Fruit fly (Drosophila melanogaster): ENCODE results near the gene sov.

Gene sov

dm6 chrX:6724904-6725505, 31.1 kb upstream of the sov start:
- TF ChIP-seq CG4496 (GFP tag; IDR thresholded peaks at IDR 0.05) (peak; percentile 43; the same call in 1 of the 3 replicates), CG9948 (tag; optimal IDR thresholded peaks at IDR 0.05) (no peak), Ets98B (GFP tag; IDR thresholded peaks at IDR 0.05) (peak; percentile 40), CG12605 (GFP tag; IDR thresholded peaks at IDR 0.05) (no peak), fd96Ca (GFP tag; IDR thresholded peaks at IDR 0.05) (no peak), CG17806 (tag; optimal IDR thresholded peaks at IDR 0.05) (no peak), CG14655 (GFP tag; optimal IDR thresholded peaks at IDR 0.05) (peak; percentile 46), CG13204 (GFP tag; optimal IDR thresholded peaks at IDR 0.05) (no peak), CG15710 (tag; optimal IDR thresholded peaks at IDR 0.05) (no peak), Snoo (tag; optimal IDR thresholded peaks at IDR 0.05) (no peak), gl (tag; optimal IDR thresholded peaks at IDR 0.05) (no peak), CG32121 (GFP tag; IDR thresholded peaks at IDR 0.05) (no peak), D1 (tag; optimal IDR thresholded peaks at IDR 0.05) (no peak), CG10348 (GFP tag; IDR thresholded peaks at IDR 0.05) (no peak), CG34367 (tag; optimal IDR thresholded peaks at IDR 0.05) (no peak), CG8159 (tag; optimal IDR thresholded peaks at IDR 0.05) (no peak), EcR (GFP tag; optimal IDR thresholded peaks at IDR 0.05) (no peak), CG8301 (tag; optimal IDR thresholded peaks at IDR 0.05) (peak; percentile 19)

dm6 chrX:6726758-6727490, 29.2 kb upstream of the sov start:
- TF ChIP-seq Pif1A (GFP tag; optimal IDR thresholded peaks at IDR 0.05) (no peak), CG13204 (GFP tag; optimal IDR thresholded peaks at IDR 0.05) (peak; percentile 72), CG14655 (GFP tag; optimal IDR thresholded peaks at IDR 0.05) (no peak), CG4496 (GFP tag; IDR thresholded peaks at IDR 0.05) (0 out of 3 replicates have a peak, but pooled peaks have one; percentile 34)

dm6 chrX:6728597-6729158, 27.4 kb upstream of the sov start:
- TF ChIP-seq CG9948 (tag; optimal IDR thresholded peaks at IDR 0.05) (no peak), fd96Ca (GFP tag; IDR thresholded peaks at IDR 0.05) (no peak), CG15710 (tag; optimal IDR thresholded peaks at IDR 0.05) (no peak), EcR (GFP tag; optimal IDR thresholded peaks at IDR 0.05) (peak; percentile 47), gl (tag; optimal IDR thresholded peaks at IDR 0.05) (no peak)

- TF ChIP-seq CG17806 (tag; optimal IDR thresholded peaks at IDR 0.05), result peak; percentile 52
- TF ChIP-seq CG10348 (GFP tag; IDR thresholded peaks at IDR 0.05), result no peak
- peak; percentile 70 for TF ChIP-seq CG13204 (GFP tag; optimal IDR thresholded peaks at IDR 0.05)
- peak; percentile 57 for TF ChIP-seq CG8159 (tag; optimal IDR thresholded peaks at IDR 0.05)
- TF ChIP-seq CG15710 (tag; optimal IDR thresholded peaks at IDR 0.05), result peak; percentile 47
- TF ChIP-seq CG14655 (GFP tag; optimal IDR thresholded peaks at IDR 0.05), result peak; percentile 74
- TF ChIP-seq D1 (tag; optimal IDR thresholded peaks at IDR 0.05), result no peak
- TF ChIP-seq CG12605 (GFP tag; IDR thresholded peaks at IDR 0.05), result peak; percentile 91
- peak; percentile 26 for TF ChIP-seq Pif1A (GFP tag; optimal IDR thresholded peaks at IDR 0.05)
- TF ChIP-seq EcR (GFP tag; optimal IDR thresholded peaks at IDR 0.05), result no peak
- TF ChIP-seq CG32121 (GFP tag; IDR thresholded peaks at IDR 0.05), result peak; percentile 58; the same call in 1 of the 2 replicates
- peak; percentile 63 for TF ChIP-seq CG8301 (tag; optimal IDR thresholded peaks at IDR 0.05)
- peak; percentile 42 for TF ChIP-seq Pif1B (GFP tag; optimal IDR thresholded peaks at IDR 0.05)
- TF ChIP-seq CG34367 (tag; optimal IDR thresholded peaks at IDR 0.05), result peak; percentile 42
- peak; percentile 87 for TF ChIP-seq fd96Ca (GFP tag; IDR thresholded peaks at IDR 0.05)
- no peak for TF ChIP-seq Snoo (tag; optimal IDR thresholded peaks at IDR 0.05)
- TF ChIP-seq CG4496 (GFP tag; IDR thresholded peaks at IDR 0.05), result peak; percentile 88
- peak; percentile 25 for TF ChIP-seq CG9948 (tag; optimal IDR thresholded peaks at IDR 0.05)
- peak; percentile 78 for TF ChIP-seq gl (tag; optimal IDR thresholded peaks at IDR 0.05)
- peak; percentile 51; the same call in 1 of the 2 replicates for TF ChIP-seq rn (GFP tag; IDR thresholded peaks at IDR 0.05)
- peak; percentile 81 for TF ChIP-seq Ets98B (GFP tag; IDR thresholded peaks at IDR 0.05)
Measured at dm6 chrX:6730600-6731259, 25.4 kb upstream of the sov start.

dm6 chrX:6733291-6734042, 22.7 kb upstream of the sov start:
- TF ChIP-seq CG15710 (tag; optimal IDR thresholded peaks at IDR 0.05) (no peak), fd96Ca (GFP tag; IDR thresholded peaks at IDR 0.05) (no peak), CG12605 (GFP tag; IDR thresholded peaks at IDR 0.05) (no peak), CG4496 (GFP tag; IDR thresholded peaks at IDR 0.05) (0 out of 3 replicates have a peak, but pooled peaks have one; percentile 27)

Data from whole organism, pupa.